Worm (Caenorhabditis elegans) whole organism, L2 larva: ENCODE measurements around the gene F43D2.7.

Experiments used
- ama-1 ChIP-seq: fragments of 150-350 bp; optimal IDR thresholded peaks from 2 replicates; lab custom pipeline; 2018; ENCODE audit warnings: inconsistent platforms
- dmd-4 ChIP-seq: sonication (generic microtip); optimal IDR thresholded peaks from 2 replicates; lab custom pipeline; 2017; ENCODE audit warnings: missing biosample characterization, missing genetic modification characterization
- egl-27 ChIP-seq: sonication (generic microtip); optimal IDR thresholded peaks from 3 replicates; lab custom pipeline; 2017; ENCODE audit warnings: missing biosample characterization, missing genetic modification reagents, missing genetic modification characterization
- elt-1 ChIP-seq: fragments of 150-350 bp; optimal IDR thresholded peaks from 2 replicates; lab custom pipeline; 2014; ENCODE audit warnings: missing biosample characterization, missing genetic modification characterization
- lsy-2 ChIP-seq, 2 experiments: fragments of 150-350 bp in 1 of 2; sonication (generic microtip) in 1 of 2; optimal IDR thresholded peaks; 2 replicates each; lab custom pipeline; 2014 to 2017; ENCODE audit warnings: missing biosample characterization in 2 of 2, missing genetic modification characterization in 2 of 2
- mdl-1 ChIP-seq, 2 experiments: fragments of 150-350 bp in 1 of 2; sonication (generic microtip) in 1 of 2; optimal IDR thresholded peaks; 2 replicates each; lab custom pipeline; 2017; ENCODE audit warnings: missing biosample characterization in 2 of 2, missing genetic modification characterization in 2 of 2
- nhr-77 ChIP-seq: fragments of 150-350 bp; optimal IDR thresholded peaks from 2 replicates; lab custom pipeline; 2014; ENCODE audit warnings: missing biosample characterization, missing genetic modification characterization
- unc-55 ChIP-seq: fragments of 150-350 bp; sonication (generic microtip); optimal IDR thresholded peaks from 3 replicates; lab custom pipeline; 2014; ENCODE audit warnings: missing biosample characterization, missing genetic modification reagents, missing genetic modification characterization
- ztf-1 ChIP-seq: fragments of 200-800 bp; sonication (Bioruptor generic); conservative IDR thresholded peaks from 2 replicates; pipeline ENCODE4 v1.3.6; 2022; ENCODE audit warnings: missing genetic modification characterization, missing compliant biosample characterization

DNA sequence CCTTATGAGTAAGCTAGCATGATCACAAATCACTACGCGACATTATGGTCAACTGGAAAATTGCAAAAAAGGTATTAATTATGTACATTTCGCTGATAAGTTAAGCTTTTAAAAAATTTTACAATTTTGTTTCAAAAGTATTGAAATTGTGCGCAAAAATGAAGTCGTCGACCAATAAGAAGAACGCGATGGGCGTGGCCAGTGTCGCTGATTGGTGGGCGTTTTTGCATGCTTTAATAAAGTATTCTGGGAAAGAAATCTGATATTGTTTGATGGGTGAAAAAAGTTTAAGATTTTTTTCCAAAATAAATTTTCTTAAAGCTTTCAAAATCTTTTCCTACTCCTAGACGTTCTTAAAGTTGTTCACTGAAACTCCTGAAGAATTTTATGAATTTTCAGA, 38.3 kb upstream of the F43D2.7 start:
- TF ChIP-seq ama-1 (lab: Kevin White, UChicago) = no peak
- TF ChIP-seq nhr-77 = no peak
- no peak for TF ChIP-seq lsy-2 (tag; optimal IDR thresholded peaks at IDR 0.05; lab: Kevin White, UChicago)
- no peak for TF ChIP-seq unc-55
- TF ChIP-seq mdl-1 (tag; optimal IDR thresholded peaks at IDR 0.05; lab: Kevin White, UChicago) = no peak
- TF ChIP-seq elt-1 (tag; lab: Kevin White, UChicago) = no peak
- TF ChIP-seq ztf-1 = no peak
- TF ChIP-seq egl-27 = no peak
- TF ChIP-seq dmd-4 (tag; lab: Kevin White, UChicago) = no peak
